Fruit fly (Drosophila melanogaster): Measurements from ENCODE around the gene CapaR.

DNA sequence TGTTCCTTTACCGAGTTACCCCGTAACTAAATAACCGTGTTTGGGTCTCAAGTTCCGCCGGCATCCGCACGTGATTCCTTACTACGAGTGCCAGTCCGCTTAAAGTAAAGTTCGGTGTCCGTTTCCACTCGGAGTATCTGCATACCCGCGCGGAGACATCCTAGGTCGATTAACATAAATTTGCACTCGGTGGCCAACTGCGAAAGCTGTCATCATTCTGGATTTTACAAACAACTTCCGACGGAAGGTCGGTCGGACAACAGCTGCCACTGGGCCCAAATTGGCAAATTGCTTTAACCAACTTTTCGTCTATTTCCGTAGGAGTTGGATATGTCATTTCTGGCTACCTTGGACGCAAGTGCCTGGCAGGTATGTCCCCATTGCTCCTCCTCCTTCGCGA is 24.5 kb upstream of the CapaR start, which contains the start of gene TfAP-2:
- TF ChIP-seq Nf-YA (GFP tag; IDR thresholded peaks at IDR 0.05) = no peak
- no peak for TF ChIP-seq CG17802 (tag; optimal IDR thresholded peaks at IDR 0.05)
- TF ChIP-seq CG8281 (tag; optimal IDR thresholded peaks at IDR 0.05) = no peak
- no peak for TF ChIP-seq CG8359 (GFP tag; optimal IDR thresholded peaks at IDR 0.05; ENCODE audit: borderline replicate concordance)
- TF ChIP-seq CG13424 (tag; optimal IDR thresholded peaks at IDR 0.05) = no peak
- no peak for TF ChIP-seq Awh (GFP tag; IDR thresholded peaks at IDR 0.05)
- TF ChIP-seq CG17385 (GFP tag; optimal IDR thresholded peaks at IDR 0.05) = no peak
- no peak for TF ChIP-seq lilli (GFP tag; optimal IDR thresholded peaks at IDR 0.05)
- TF ChIP-seq CG11456 (GFP tag; IDR thresholded peaks at IDR 0.05) = no peak
- TF ChIP-seq CG31365 (tag; optimal IDR thresholded peaks at IDR 0.05) = no peak
- no peak for TF ChIP-seq CG31441 (GFP tag; IDR thresholded peaks at IDR 0.05)

Measured in whole organism, embryonic.